Worm (Caenorhabditis elegans): ENCODE measurements around the gene npl-4.2.

Gene npl-4.2

ce11 chrII:5594210-5594764 is 28.4 kb upstream of the npl-4.2 start, which contains the start of gene ttc-4:
ttc-4 (plus strand) TSS chrII:5594714.
- TF ChIP-seq nhr-23 (tag; optimal IDR thresholded peaks at IDR 0.05), result peak; percentile 38
- no peak for TF ChIP-seq ama-1 (optimal IDR thresholded peaks at IDR 0.05)
- no peak for TF ChIP-seq skn-1 (tag; optimal IDR thresholded peaks at IDR 0.05)
- no peak for TF ChIP-seq egl-27 (tag; optimal IDR thresholded peaks at IDR 0.05)
- no peak for TF ChIP-seq ceh-82 (tag; optimal IDR thresholded peaks at IDR 0.05)
- no peak for TF ChIP-seq nhr-25 (tag; optimal IDR thresholded peaks at IDR 0.05)
- no peak for TF ChIP-seq mml-1 (tag; optimal IDR thresholded peaks at IDR 0.05)
- peak; percentile 65 for TF ChIP-seq lin-15B (tag; optimal IDR thresholded peaks at IDR 0.05)
- no peak for TF ChIP-seq fkh-10 (GFP tag; optimal IDR thresholded peaks at IDR 0.05)
- no peak for TF ChIP-seq mdl-1 (tag; optimal IDR thresholded peaks at IDR 0.05)
- no peak for TF ChIP-seq nhr-28 (tag; optimal IDR thresholded peaks at IDR 0.05)
- no peak for TF ChIP-seq unc-62 (GFP tag; optimal IDR thresholded peaks at IDR 0.05)
- TF ChIP-seq nhr-77 (tag; optimal IDR thresholded peaks at IDR 0.05), result no peak
- no peak for TF ChIP-seq egl-5 (tag; optimal IDR thresholded peaks at IDR 0.05)
- no peak for TF ChIP-seq zag-1 (tag; optimal IDR thresholded peaks at IDR 0.05)
- no peak for TF ChIP-seq tbx-2 (tag; optimal IDR thresholded peaks at IDR 0.05)
- no peak for TF ChIP-seq ceh-9 (tag; optimal IDR thresholded peaks at IDR 0.05)
- TF ChIP-seq hmg-11 (tag; optimal IDR thresholded peaks at IDR 0.05), result no peak
- no peak for TF ChIP-seq fkh-2 (tag; optimal IDR thresholded peaks at IDR 0.05)
- peak; percentile 51 for TF ChIP-seq pqm-1 (tag; optimal IDR thresholded peaks at IDR 0.05)
- TF ChIP-seq snpc-4 (tag; optimal IDR thresholded peaks at IDR 0.05), result peak; percentile 75
- TF ChIP-seq lsy-12 (tag; optimal IDR thresholded peaks at IDR 0.05), result no peak
- TF ChIP-seq pha-4 (tag; optimal IDR thresholded peaks at IDR 0.05), result peak; percentile 71
- no peak for TF ChIP-seq nhr-12 (tag; optimal IDR thresholded peaks at IDR 0.05)
- no peak for TF ChIP-seq jun-1 (tag; optimal IDR thresholded peaks at IDR 0.05)
- TF ChIP-seq ceh-16 (tag; optimal IDR thresholded peaks at IDR 0.05), result no peak
- TF ChIP-seq lin-39 (tag; optimal IDR thresholded peaks at IDR 0.05), result no peak
- TF ChIP-seq nhr-76 (tag; optimal IDR thresholded peaks at IDR 0.05), result no peak
- no peak for TF ChIP-seq nhr-11 (tag; optimal IDR thresholded peaks at IDR 0.05)
- no peak for TF ChIP-seq daf-12 (tag; optimal IDR thresholded peaks at IDR 0.05)
- TF ChIP-seq sea-2 (GFP tag; optimal IDR thresholded peaks at IDR 0.05), result no peak
- peak; percentile 39 for TF ChIP-seq elt-2 (tag; optimal IDR thresholded peaks at IDR 0.05)
- no peak for TF ChIP-seq ztf-11 (tag; optimal IDR thresholded peaks at IDR 0.05)
- no peak for TF ChIP-seq nhr-67 (tag; optimal IDR thresholded peaks at IDR 0.05)
- TF ChIP-seq fos-1 (tag; optimal IDR thresholded peaks at IDR 0.05), result no peak
- no peak for TF ChIP-seq ZK546.5 (tag; optimal IDR thresholded peaks at IDR 0.05)
- no peak for TF ChIP-seq R02D3.7 (tag; optimal IDR thresholded peaks at IDR 0.05)
- TF ChIP-seq unc-39 (tag; optimal IDR thresholded peaks at IDR 0.05), result no peak
- TF ChIP-seq nfya-1 (tag; optimal IDR thresholded peaks at IDR 0.05; ENCODE audit: insufficient read depth), result peak; percentile 58
- no peak for TF ChIP-seq ceh-28 (tag; optimal IDR thresholded peaks at IDR 0.05)
- TF ChIP-seq nhr-237 (tag; optimal IDR thresholded peaks at IDR 0.05), result no peak
- no peak for TF ChIP-seq eor-1 (tag; optimal IDR thresholded peaks at IDR 0.05)
- no peak for TF ChIP-seq aly-2 (tag; optimal IDR thresholded peaks at IDR 0.05)
- TF ChIP-seq elt-3 (tag; optimal IDR thresholded peaks at IDR 0.05), result no peak
- TF ChIP-seq ztf-4 (tag; optimal IDR thresholded peaks at IDR 0.05), result no peak
- TF ChIP-seq elt-1 (tag; optimal IDR thresholded peaks at IDR 0.05), result no peak
- TF ChIP-seq nhr-43 (tag; optimal IDR thresholded peaks at IDR 0.05; ENCODE audit: poor library complexity, severe bottlenecking), result no peak

- TF ChIP-seq nhr-12 (tag; optimal IDR thresholded peaks at IDR 0.05) (no peak), aly-2 (tag; optimal IDR thresholded peaks at IDR 0.05) (no peak), zag-1 (tag; optimal IDR thresholded peaks at IDR 0.05) (no peak), mml-1 (tag; optimal IDR thresholded peaks at IDR 0.05) (no peak)
Observed at ce11 chrII:5596247-5596646, 26.4 kb upstream of the npl-4.2 start, which contains the start of gene C17G10.1. C17G10.1 (plus strand) TSS chrII:5596547.

Measured in whole organism, L3 larva.